Fruit fly (Drosophila melanogaster) whole organism, prepupa: ENCODE results near the gene CG11601.

Source experiments
- Blimp-1 ChIP-seq: fragments of 200-800 bp; sonication (Bioruptor generic); optimal IDR thresholded peaks from 3 replicates; lab custom pipeline; 2017; ENCODE audit warnings: missing biosample characterization, missing genetic modification characterization, mild to moderate bottlenecking, moderate library complexity, missing genetic modification reagents
- CG10669 ChIP-seq: fragments of 200-800 bp; sonication (Bioruptor generic); optimal IDR thresholded peaks from 3 replicates; lab custom pipeline; 2018; ENCODE audit warnings: missing biosample characterization, mild to moderate bottlenecking, missing genetic modification characterization, moderate library complexity
- CG11762 ChIP-seq: fragments of 200-800 bp; sonication (Bioruptor generic); optimal IDR thresholded peaks from 3 replicates; lab custom pipeline; 2016; ENCODE audit warnings: missing biosample characterization, missing genetic modification characterization; ENCODE audit not compliant: insufficient read depth
- CG3032 ChIP-seq: fragments of 200-800 bp; optimal IDR thresholded peaks from 2 replicates; lab custom pipeline; 2019; ENCODE audit warnings: missing biosample characterization, mild to moderate bottlenecking, missing genetic modification characterization, moderate library complexity
- CG31627 ChIP-seq: fragments of 200-800 bp; sonication (Bioruptor generic); optimal IDR thresholded peaks from 3 replicates; lab custom pipeline; 2016; ENCODE audit warnings: missing biosample characterization, missing genetic modification characterization
- CG32006 ChIP-seq: fragments of 200-800 bp; sonication (Bioruptor generic); optimal IDR thresholded peaks from 3 replicates; lab custom pipeline; 2017; ENCODE audit warnings: missing biosample characterization, mild to moderate bottlenecking, missing genetic modification characterization
- CG34406 ChIP-seq: fragments of 200-800 bp; sonication (Bioruptor generic); optimal IDR thresholded peaks from 3 replicates; lab custom pipeline; 2016; ENCODE audit warnings: missing biosample characterization, missing genetic modification characterization
- CG3919 ChIP-seq: fragments of 200-800 bp; sonication (Bioruptor generic); optimal IDR thresholded peaks from 3 replicates; lab custom pipeline; 2016; ENCODE audit warnings: missing biosample characterization, missing genetic modification characterization
- CG4318 ChIP-seq: fragments of 200-800 bp; sonication (Bioruptor generic); optimal IDR thresholded peaks from 3 replicates; lab custom pipeline; 2017; ENCODE audit warnings: missing biosample characterization, mild to moderate bottlenecking, missing genetic modification characterization
- CG6276 ChIP-seq: fragments of 200-800 bp; sonication (Bioruptor generic); optimal IDR thresholded peaks from 2 replicates; lab custom pipeline; 2017; ENCODE audit warnings: missing biosample characterization, mild to moderate bottlenecking, missing genetic modification characterization
- CG6808 ChIP-seq: fragments of 200-800 bp; sonication (Bioruptor generic); optimal IDR thresholded peaks from 3 replicates; lab custom pipeline; 2017; ENCODE audit warnings: missing biosample characterization, missing genetic modification characterization, mild to moderate bottlenecking, moderate library complexity, missing genetic modification reagents
- CG7368 ChIP-seq: fragments of 200-800 bp; sonication (Bioruptor generic); optimal IDR thresholded peaks from 3 replicates; lab custom pipeline; 2016; ENCODE audit warnings: missing biosample characterization, missing genetic modification characterization
- CG8119 ChIP-seq: fragments of 200-800 bp; sonication (Bioruptor generic); IDR thresholded peaks from 3 replicates; pipeline ENCODE4 v1.3.6; 2022; ENCODE audit warnings: missing biosample characterization, missing genetic modification characterization
- CG8319 ChIP-seq: fragments of 200-800 bp; sonication (Bioruptor generic); optimal IDR thresholded peaks from 3 replicates; lab custom pipeline; 2016; ENCODE audit warnings: missing biosample characterization, missing genetic modification characterization
- CG8632 ChIP-seq: fragments of 200-800 bp; sonication (Bioruptor generic); optimal IDR thresholded peaks from 3 replicates; lab custom pipeline; 2016; ENCODE audit warnings: missing biosample characterization, missing genetic modification characterization
- CG9139 ChIP-seq: fragments of 200-800 bp; sonication (Bioruptor generic); optimal IDR thresholded peaks from 3 replicates; lab custom pipeline; 2017; ENCODE audit warnings: missing biosample characterization, mild to moderate bottlenecking, missing genetic modification characterization
- Eip75B ChIP-seq: fragments of 200-800 bp; sonication (Bioruptor generic); optimal IDR thresholded peaks from 3 replicates; lab custom pipeline; 2016; ENCODE audit warnings: missing biosample characterization, missing genetic modification characterization
- Eip78C ChIP-seq: fragments of 200-800 bp; sonication (Bioruptor generic); peaks from one replicate; lab custom pipeline; 2016; ENCODE audit warnings: missing biosample characterization, missing genetic modification characterization
- Eip93F ChIP-seq: fragments of 200-800 bp; sonication (Bioruptor generic); optimal IDR thresholded peaks from 2 replicates; lab custom pipeline; 2016; ENCODE audit warnings: missing biosample characterization, mild to moderate bottlenecking, missing genetic modification characterization
- Ets96B ChIP-seq: fragments of 200-800 bp; optimal IDR thresholded peaks from 2 replicates; lab custom pipeline; 2019; ENCODE audit warnings: missing biosample characterization, mild to moderate bottlenecking, missing genetic modification characterization, moderate library complexity
- Gug ChIP-seq: fragments of 200-800 bp; sonication (Bioruptor generic); IDR thresholded peaks from 2 replicates; pipeline ENCODE4 v1.3.6; 2022; ENCODE audit warnings: missing biosample characterization, missing genetic modification characterization
- Hr38 ChIP-seq: sonication (Bioruptor generic); optimal IDR thresholded peaks from 2 replicates; lab custom pipeline; 2016; ENCODE audit warnings: missing biosample characterization, missing genetic modification characterization
- Hr39 ChIP-seq: fragments of 200-800 bp; sonication (Bioruptor generic); optimal IDR thresholded peaks from 2 replicates; lab custom pipeline; 2016; ENCODE audit warnings: missing biosample characterization, missing genetic modification characterization
- Met ChIP-seq: fragments of 200-800 bp; sonication (Bioruptor generic); optimal IDR thresholded peaks from 3 replicates; lab custom pipeline; 2016; ENCODE audit warnings: missing biosample characterization, missing genetic modification characterization
- Smox ChIP-seq: fragments of 200-800 bp; sonication (Bioruptor generic); optimal IDR thresholded peaks from 3 replicates; lab custom pipeline; 2016; ENCODE audit warnings: missing biosample characterization, missing genetic modification characterization
- Sox102F ChIP-seq: fragments of 200-800 bp; sonication (Bioruptor generic); optimal IDR thresholded peaks from 2 replicates; lab custom pipeline; 2016; ENCODE audit warnings: missing biosample characterization, mild to moderate bottlenecking, missing genetic modification characterization
- Sox14 ChIP-seq: fragments of 200-800 bp; sonication (Bioruptor generic); optimal IDR thresholded peaks from 3 replicates; lab custom pipeline; 2016; ENCODE audit warnings: missing biosample characterization, missing genetic modification characterization
- Sox15 ChIP-seq: fragments of 200-800 bp; sonication (Bioruptor generic); optimal IDR thresholded peaks from 3 replicates; lab custom pipeline; 2016; ENCODE audit warnings: missing biosample characterization, missing genetic modification characterization
- acj6 ChIP-seq: fragments of 200-800 bp; sonication (Bioruptor generic); optimal IDR thresholded peaks from 3 replicates; lab custom pipeline; 2016; ENCODE audit warnings: missing biosample characterization, missing genetic modification characterization
- cyc ChIP-seq: fragments of 200-800 bp; sonication (Bioruptor generic); optimal IDR thresholded peaks from 3 replicates; lab custom pipeline; 2016; ENCODE audit warnings: missing biosample characterization, missing genetic modification characterization
- dac ChIP-seq: fragments of 200-800 bp; sonication (Bioruptor generic); optimal IDR thresholded peaks from 2 replicates; lab custom pipeline; 2017; ENCODE audit warnings: missing biosample characterization, mild to moderate bottlenecking, missing genetic modification characterization
- dsx ChIP-seq: fragments of 200-800 bp; optimal IDR thresholded peaks from 3 replicates; lab custom pipeline; 2019; ENCODE audit warnings: missing biosample characterization, mild to moderate bottlenecking, missing genetic modification characterization, moderate library complexity; ENCODE audit not compliant: poor library complexity, severe bottlenecking
- esn ChIP-seq: fragments of 200-800 bp; sonication (Bioruptor generic); optimal IDR thresholded peaks from 2 replicates; lab custom pipeline; 2016; ENCODE audit warnings: missing biosample characterization, mild to moderate bottlenecking, missing genetic modification characterization, moderate library complexity
- fd59A ChIP-seq: fragments of 200-800 bp; sonication (Bioruptor generic); optimal IDR thresholded peaks from 2 replicates; lab custom pipeline; 2017; ENCODE audit warnings: missing biosample characterization, mild to moderate bottlenecking, missing genetic modification characterization, missing genetic modification reagents
- lz ChIP-seq: fragments of 200-800 bp; sonication (Bioruptor generic); optimal IDR thresholded peaks from 3 replicates; lab custom pipeline; 2016; ENCODE audit warnings: missing biosample characterization, missing genetic modification characterization
- net ChIP-seq: fragments of 200-800 bp; sonication (Bioruptor generic); optimal IDR thresholded peaks from 3 replicates; lab custom pipeline; 2016; ENCODE audit warnings: missing biosample characterization, missing genetic modification characterization
- pdm3 ChIP-seq: fragments of 200-800 bp; sonication (Bioruptor generic); optimal IDR thresholded peaks from 3 replicates; lab custom pipeline; 2016; ENCODE audit warnings: missing biosample characterization, missing genetic modification characterization
- salr ChIP-seq, 2 experiments: fragments of 200-800 bp; sonication (Bioruptor generic); optimal IDR thresholded peaks; 3 replicates each; lab custom pipeline; 2016 to 2018; ENCODE audit warnings: missing biosample characterization in 2 of 2, missing genetic modification characterization in 2 of 2, mild to moderate bottlenecking in 1 of 2
- spab ChIP-seq: fragments of 200-800 bp; sonication (Bioruptor generic); optimal IDR thresholded peaks from 2 replicates; lab custom pipeline; 2017; ENCODE audit warnings: missing biosample characterization, mild to moderate bottlenecking, missing genetic modification characterization, missing genetic modification reagents
- ss ChIP-seq, 2 experiments: fragments of 200-800 bp; sonication (Bioruptor generic); optimal IDR thresholded peaks; 2 replicates in 1 of 2; 3 replicates in 1 of 2; lab custom pipeline; 2017 to 2018; ENCODE audit warnings: mild to moderate bottlenecking in 2 of 2, missing biosample characterization in 2 of 2, missing genetic modification characterization in 2 of 2, moderate library complexity in 1 of 2
- svp ChIP-seq: fragments of 200-800 bp; sonication (Bioruptor generic); peaks from one replicate; lab custom pipeline; 2016; ENCODE audit warnings: missing biosample characterization, missing genetic modification characterization
- topi ChIP-seq: fragments of 200-800 bp; sonication (Bioruptor generic); optimal IDR thresholded peaks from 3 replicates; lab custom pipeline; 2016; ENCODE audit warnings: missing biosample characterization, missing genetic modification characterization

The CG11601 gene

dm6 chr2L:273603-274002, 9.5 kb downstream of the CG11601 start, which contains the start of the genes mbm and CG11555:
mbm (minus strand) TSS chr2L:273715.
CG11555 (plus strand) TSS chr2L:273836.
- peak; percentile 39 for TF ChIP-seq Ets96B (tag; lab: Kevin White, UChicago)
- TF ChIP-seq CG3032 (tag; lab: Kevin White, UChicago) = peak; percentile 26
- peak; percentile 19 for TF ChIP-seq esn (GFP tag; lab: Kevin White, UChicago)
- TF ChIP-seq svp = no peak
- peak; percentile 5 for TF ChIP-seq dsx (GFP tag; lab: Kevin White, UChicago)
- no peak for TF ChIP-seq Met (GFP tag; lab: Kevin White, UChicago)
- no peak for TF ChIP-seq CG4318 (GFP tag; lab: Kevin White, UChicago)
- TF ChIP-seq acj6 (GFP tag; lab: Kevin White, UChicago) = no peak
- TF ChIP-seq spab (GFP tag; lab: Kevin White, UChicago) = no peak

- TF ChIP-seq CG10669 (GFP tag; lab: Kevin White, UChicago) (no peak), Eip78C (GFP tag; lab: Kevin White, UChicago) (peak; percentile 40), Eip93F (GFP tag; lab: Kevin White, UChicago) (no peak)
Measured at dm6 chr2L:271553-271952, 11.5 kb downstream of the CG11601 start, which contains the start of gene Dus1. Dus1 (minus strand) TSS chr2L:271744.

dm6 chr2L:268788-269187, 14.3 kb downstream of the CG11601 start, which contains the start of gene CG3345:
CG3345 (plus strand) TSS chr2L:269088.
- TF ChIP-seq pdm3 (no peak), Smox (no peak), CG10669 (GFP tag; lab: Kevin White, UChicago) (no peak), Hr39 (GFP tag; lab: Kevin White, UChicago) (no peak), CG8119 (GFP tag; lab: Robert Waterston, UW) (no peak)

- TF ChIP-seq ss (GFP tag; optimal IDR thresholded peaks at IDR 0.05; lab: Kevin White, UChicago) (peak; percentile 73 to 82), Ets96B (tag; lab: Kevin White, UChicago) (peak; percentile 87), CG6808 (GFP tag; lab: Kevin White, UChicago) (peak; percentile 71), Gug (peak; percentile 92), Hr39 (GFP tag; lab: Kevin White, UChicago) (peak; percentile 61), CG8119 (GFP tag; lab: Robert Waterston, UW) (peak; percentile 97), CG11762 (GFP tag; lab: Kevin White, UChicago) (peak; percentile 82), CG8319 (GFP tag; lab: Kevin White, UChicago) (peak; percentile 75), CG34406 (GFP tag; lab: Kevin White, UChicago) (peak; percentile 80), Smox (no peak), CG3919 (GFP tag; lab: Kevin White, UChicago) (peak; percentile 90), Hr38 (GFP tag; lab: Kevin White, UChicago) (no peak), net (GFP tag; lab: Kevin White, UChicago) (peak; percentile 93), acj6 (GFP tag; lab: Kevin White, UChicago) (peak; percentile 86), CG8632 (GFP tag; lab: Kevin White, UChicago) (peak; percentile 78), CG6276 (peak; percentile 93), Eip75B (GFP tag; lab: Kevin White, UChicago) (peak; percentile 90), esn (GFP tag; lab: Kevin White, UChicago) (peak; percentile 88), CG7368 (GFP tag; lab: Kevin White, UChicago) (peak; percentile 81), Blimp-1 (peak; percentile 46), CG32006 (GFP tag; lab: Kevin White, UChicago) (peak; percentile 96), Sox102F (GFP tag; lab: Kevin White, UChicago) (no peak), CG31627 (GFP tag; lab: Kevin White, UChicago) (peak; percentile 69), lz (GFP tag; lab: Kevin White, UChicago) (peak; percentile 75), CG4318 (GFP tag; lab: Kevin White, UChicago) (no peak), topi (GFP tag; lab: Kevin White, UChicago) (peak; percentile 79), Sox15 (GFP tag; lab: Kevin White, UChicago) (peak; percentile 65), cyc (peak; percentile 77), fd59A (GFP tag; lab: Kevin White, UChicago) (peak; percentile 72), pdm3 (no peak), salr (GFP tag; optimal IDR thresholded peaks at IDR 0.05; lab: Kevin White, UChicago) (peak; percentile 58 to 83), Sox14 (GFP tag; lab: Kevin White, UChicago) (peak; percentile 77), CG9139 (GFP tag; lab: Kevin White, UChicago) (peak; percentile 34), Met (GFP tag; lab: Kevin White, UChicago) (no peak), dac (GFP tag; lab: Kevin White, UChicago) (peak; percentile 90)
Measured at dm6 chr2L:267441-268089, 15.5 kb downstream of the CG11601 start, which contains the start of gene CG17075. CG17075 (minus strand) TSS chr2L:267505.
